Fruit fly (Drosophila melanogaster) whole organism, embryonic: ENCODE measurements around the gene Drgx.

Experiments used
- Aef1 ChIP-seq: fragments of 200-800 bp; sonication (Bioruptor generic); IDR thresholded peaks from 3 replicates; pipeline ENCODE4 v1.3.6; 2022; ENCODE audit warnings: missing biosample characterization, missing genetic modification characterization
- Asciz ChIP-seq: fragments of 200-800 bp; sonication (Bioruptor generic); optimal IDR thresholded peaks from 2 replicates; lab custom pipeline; 2017; ENCODE audit warnings: missing biosample characterization, mild to moderate bottlenecking, missing genetic modification characterization, missing genetic modification reagents
- Atf6 ChIP-seq: fragments of 200-800 bp; sonication (Bioruptor generic); IDR thresholded peaks from 2 replicates; pipeline ENCODE4 v1.3.6; 2022; ENCODE audit warnings: missing biosample characterization, missing genetic modification characterization
- BtbVII ChIP-seq: fragments of 200-800 bp; sonication (Bioruptor generic); optimal IDR thresholded peaks from 3 replicates; lab custom pipeline; 2017; ENCODE audit warnings: missing biosample characterization, mild to moderate bottlenecking, missing genetic modification characterization
- CG10274 ChIP-seq: fragments of 200-800 bp; sonication (Bioruptor generic); optimal IDR thresholded peaks from 3 replicates; lab custom pipeline; 2017; ENCODE audit warnings: missing biosample characterization, mild to moderate bottlenecking, missing genetic modification characterization
- CG10462 ChIP-seq: fragments of 200-800 bp; sonication (Bioruptor generic); optimal IDR thresholded peaks from 2 replicates; lab custom pipeline; 2016; ENCODE audit warnings: missing biosample characterization, missing genetic modification characterization
- CG10654 ChIP-seq: fragments of 200-800 bp; sonication (Bioruptor generic); optimal IDR thresholded peaks from 2 replicates; lab custom pipeline; 2016; ENCODE audit warnings: missing biosample characterization, missing genetic modification characterization
- CG11085 ChIP-seq: fragments of 200-800 bp; sonication (Bioruptor generic); IDR thresholded peaks from 2 replicates; pipeline ENCODE4 v1.3.6; 2022; ENCODE audit warnings: missing biosample characterization, missing genetic modification characterization
- CG11504 ChIP-seq: fragments of 200-800 bp; sonication (Bioruptor generic); optimal IDR thresholded peaks from 3 replicates; lab custom pipeline; 2019; ENCODE audit warnings: missing biosample characterization, mild to moderate bottlenecking, missing genetic modification characterization, moderate library complexity
- CG11695 ChIP-seq: fragments of 200-800 bp; sonication (Bioruptor generic); IDR thresholded peaks from 3 replicates; pipeline ENCODE4 v1.3.6; 2022; ENCODE audit warnings: missing biosample characterization, missing genetic modification characterization
- CG12236 ChIP-seq: fragments of 200-800 bp; sonication (Bioruptor generic); optimal IDR thresholded peaks from 2 replicates; lab custom pipeline; 2016; ENCODE audit warnings: missing biosample characterization, missing genetic modification characterization
- CG1233 ChIP-seq: fragments of 200-800 bp; sonication (Bioruptor generic); optimal IDR thresholded peaks from 4 replicates; lab custom pipeline; 2018; ENCODE audit warnings: missing biosample characterization, mild to moderate bottlenecking, missing genetic modification characterization
- CG14014 ChIP-seq: fragments of 200-800 bp; sonication (Bioruptor generic); IDR thresholded peaks from 2 replicates; pipeline ENCODE4 v1.3.6; 2022; ENCODE audit warnings: missing biosample characterization, missing genetic modification characterization
- CG15269 ChIP-seq: fragments of 200-800 bp; sonication (Bioruptor generic); optimal IDR thresholded peaks from 2 replicates; lab custom pipeline; 2018; ENCODE audit warnings: missing biosample characterization, mild to moderate bottlenecking, missing genetic modification characterization, moderate library complexity
- CG1529 ChIP-seq: fragments of 200-800 bp; sonication (Bioruptor generic); optimal IDR thresholded peaks from 3 replicates; lab custom pipeline; 2018; ENCODE audit warnings: missing biosample characterization, missing genetic modification characterization
- CG2712 ChIP-seq: fragments of 200-800 bp; optimal IDR thresholded peaks from 3 replicates; lab custom pipeline; 2019; ENCODE audit warnings: missing biosample characterization, mild to moderate bottlenecking, missing genetic modification characterization, moderate library complexity
- CG2889 ChIP-seq: fragments of 200-800 bp; sonication (Bioruptor generic); IDR thresholded peaks from 3 replicates; pipeline ENCODE4 v1.3.6; 2022; ENCODE audit warnings: missing biosample characterization, missing genetic modification characterization
- CG30020 ChIP-seq: fragments of 200-800 bp; optimal IDR thresholded peaks from 2 replicates; lab custom pipeline; 2019; ENCODE audit warnings: missing biosample characterization, mild to moderate bottlenecking, missing genetic modification characterization, moderate library complexity
- CG3281 ChIP-seq: fragments of 200-800 bp; sonication (Bioruptor generic); optimal IDR thresholded peaks from 3 replicates; lab custom pipeline; 2017; ENCODE audit warnings: missing biosample characterization, mild to moderate bottlenecking, missing genetic modification characterization
- CG33557 ChIP-seq: fragments of 200-800 bp; sonication (Bioruptor generic); optimal IDR thresholded peaks from 2 replicates; lab custom pipeline; 2019; ENCODE audit warnings: missing biosample characterization, mild to moderate bottlenecking, missing genetic modification characterization, moderate library complexity
- CG3407 ChIP-seq: fragments of 200-800 bp; sonication (Bioruptor generic); optimal IDR thresholded peaks from 2 replicates; lab custom pipeline; 2018; ENCODE audit warnings: missing biosample characterization, mild to moderate bottlenecking, missing genetic modification characterization
- CG4820 ChIP-seq: fragments of 200-800 bp; sonication (Bioruptor generic); optimal IDR thresholded peaks from 3 replicates; lab custom pipeline; 2016; ENCODE audit warnings: missing biosample characterization, missing genetic modification characterization
- CG9727 ChIP-seq: fragments of 200-800 bp; sonication (Bioruptor generic); optimal IDR thresholded peaks from 3 replicates; lab custom pipeline; 2017; ENCODE audit warnings: missing biosample characterization, mild to moderate bottlenecking, missing genetic modification characterization
- CG9797 ChIP-seq: fragments of 200-800 bp; sonication (Bioruptor generic); optimal IDR thresholded peaks from 3 replicates; lab custom pipeline; 2018; ENCODE audit warnings: missing biosample characterization, mild to moderate bottlenecking, missing genetic modification characterization
- CoRest ChIP-seq: fragments of 200-800 bp; sonication (Bioruptor generic); optimal IDR thresholded peaks from 3 replicates; lab custom pipeline; 2018; ENCODE audit warnings: missing biosample characterization, mild to moderate bottlenecking, missing genetic modification characterization, moderate library complexity
- D19A ChIP-seq: fragments of 200-800 bp; optimal IDR thresholded peaks from 3 replicates; lab custom pipeline; 2019; ENCODE audit warnings: missing biosample characterization, mild to moderate bottlenecking, missing genetic modification characterization, moderate library complexity
- Dfd ChIP-seq, 2 experiments: fragments of >200 bp; optimal IDR thresholded peaks; 2 replicates each; lab custom pipeline; 2017; ENCODE audit warnings: missing biosample characterization in 2 of 2, missing genetic modification characterization in 2 of 2
- Fer1 ChIP-seq: fragments of 200-800 bp; sonication (Bioruptor generic); optimal IDR thresholded peaks from 2 replicates; lab custom pipeline; 2017; ENCODE audit warnings: missing biosample characterization, mild to moderate bottlenecking, missing genetic modification characterization
- H15 ChIP-seq: fragments of 200-800 bp; sonication (Bioruptor generic); IDR thresholded peaks from 3 replicates; pipeline ENCODE4 v1.3.6; 2022; ENCODE audit warnings: missing biosample characterization, missing genetic modification characterization
- HLH3B ChIP-seq: fragments of 200-800 bp; sonication (Bioruptor generic); IDR thresholded peaks from 2 replicates; pipeline ENCODE4 v1.3.6; 2022; ENCODE audit warnings: missing biosample characterization, missing genetic modification characterization
- Ravus ChIP-seq: fragments of 200-800 bp; sonication (Bioruptor generic); IDR thresholded peaks from 2 replicates; pipeline ENCODE4 v1.3.6; 2022; ENCODE audit warnings: missing biosample characterization, missing genetic modification characterization
- cad ChIP-seq: fragments of >200 bp; optimal IDR thresholded peaks from 2 replicates; lab custom pipeline; 2017; ENCODE audit warnings: missing biosample characterization, missing genetic modification characterization
- chn ChIP-seq: fragments of 200-800 bp; sonication (Bioruptor generic); optimal IDR thresholded peaks from 2 replicates; lab custom pipeline; 2016; ENCODE audit warnings: missing biosample characterization, missing genetic modification characterization
- crc ChIP-seq: fragments of 200-800 bp; sonication (Bioruptor generic); optimal IDR thresholded peaks from 2 replicates; lab custom pipeline; 2016; ENCODE audit warnings: missing biosample characterization, missing genetic modification characterization
- ftz-f1 ChIP-seq: fragments of 200-800 bp; sonication (Bioruptor generic); optimal IDR thresholded peaks from 2 replicates; lab custom pipeline; 2016; ENCODE audit warnings: missing biosample characterization, missing genetic modification characterization
- gsb-n ChIP-seq: fragments of 200-800 bp; sonication (Bioruptor generic); optimal IDR thresholded peaks from 3 replicates; lab custom pipeline; 2018; ENCODE audit warnings: missing biosample characterization, mild to moderate bottlenecking, missing genetic modification characterization
- insv ChIP-seq, 2 experiments: fragments of 200-800 bp; sonication (Bioruptor generic); optimal IDR thresholded peaks; 3 replicates each; lab custom pipeline; 2016 to 2018; ENCODE audit warnings: missing biosample characterization in 2 of 2, missing genetic modification characterization in 2 of 2
- jigr1 ChIP-seq: fragments of 200-800 bp; sonication (Bioruptor generic); IDR thresholded peaks from 3 replicates; pipeline ENCODE4 v1.3.6; 2022; ENCODE audit warnings: missing biosample characterization, missing genetic modification characterization
- maf-S ChIP-seq: fragments of 200-800 bp; sonication (Bioruptor generic); optimal IDR thresholded peaks from 2 replicates; lab custom pipeline; 2016; ENCODE audit warnings: missing biosample characterization, missing genetic modification characterization
- nerfin-1 ChIP-seq: fragments of 200-800 bp; sonication (Bioruptor generic); optimal IDR thresholded peaks from 3 replicates; lab custom pipeline; 2019; ENCODE audit warnings: missing biosample characterization, mild to moderate bottlenecking, missing genetic modification characterization, moderate library complexity
- pan ChIP-seq, 4 experiments: fragments of >200 bp in 3 of 4; fragments of 200-800 bp in 1 of 4; sonication (Bioruptor generic) in 1 of 4; optimal IDR thresholded peaks in 3 of 4; IDR thresholded peaks in 1 of 4; 2 replicates each; pipeline versions ENCODE4 v1.3.6 to Lab custom; 2017 to 2022; ENCODE audit warnings: missing biosample characterization in 2 of 4, missing genetic modification characterization in 2 of 4, mixed read lengths in 1 of 4
- sens-2 ChIP-seq: fragments of 200-800 bp; sonication (Bioruptor generic); IDR thresholded peaks from 2 replicates; pipeline ENCODE4 v1.3.6; 2022; ENCODE audit warnings: missing biosample characterization, missing genetic modification characterization
- sim ChIP-seq: fragments of 200-800 bp; sonication (Bioruptor generic); IDR thresholded peaks from 2 replicates; pipeline ENCODE4 v1.3.6; 2022; ENCODE audit warnings: missing biosample characterization, missing genetic modification characterization
- sisA ChIP-seq: fragments of 200-800 bp; sonication (Bioruptor generic); IDR thresholded peaks from 2 replicates; pipeline ENCODE4 v1.3.6; 2022; ENCODE audit warnings: missing biosample characterization, missing genetic modification characterization
- slou ChIP-seq: fragments of 200-800 bp; sonication (Bioruptor generic); optimal IDR thresholded peaks from 3 replicates; lab custom pipeline; 2016; ENCODE audit warnings: missing biosample characterization, missing genetic modification characterization
- tll ChIP-seq, 2 experiments: fragments of 200-800 bp in 1 of 2; fragments of >200 bp in 1 of 2; sonication (Bioruptor generic) in 1 of 2; optimal IDR thresholded peaks; 2 replicates each; lab custom pipeline; 2017 to 2019; ENCODE audit warnings: missing biosample characterization in 2 of 2, missing genetic modification characterization in 2 of 2, mild to moderate bottlenecking in 1 of 2, moderate library complexity in 1 of 2
- tx ChIP-seq: fragments of 200-800 bp; sonication (Bioruptor generic); optimal IDR thresholded peaks from 2 replicates; lab custom pipeline; 2016; ENCODE audit warnings: missing biosample characterization, missing genetic modification characterization
- unpg ChIP-seq: fragments of 200-800 bp; sonication (Bioruptor generic); optimal IDR thresholded peaks from 3 replicates; lab custom pipeline; 2018; ENCODE audit warnings: missing biosample characterization, mild to moderate bottlenecking, missing genetic modification characterization, moderate library complexity
- zen2 ChIP-seq: fragments of 200-800 bp; sonication (Bioruptor generic); IDR thresholded peaks from 3 replicates; pipeline ENCODE4 v1.3.6; 2022; ENCODE audit warnings: missing biosample characterization, missing genetic modification characterization; ENCODE audit not compliant: partially characterized antibody

Drgx gene

dm6 chr2L:3632047-3632880 is 30.3 kb upstream of the Drgx start (continued):
- peak; percentile 93 for TF ChIP-seq sens-2 (GFP tag; lab: Robert Waterston, UW)
- peak; percentile 20 for TF ChIP-seq zen2
- peak; percentile 98 for TF ChIP-seq Atf6
- TF ChIP-seq pan (optimal IDR thresholded peaks at IDR 0.05; lab: Kevin White, UChicago): no peak
- TF ChIP-seq pan (GFP tag; optimal IDR thresholded peaks at IDR 0.05 in 1 of 2, IDR thresholded peaks at IDR 0.05 in 1 of 2): peak in 1 of 2 experiments; percentile 98
- peak; percentile 88 for TF ChIP-seq CG3407 (GFP tag; lab: Kevin White, UChicago)
- TF ChIP-seq CG11085 (GFP tag; lab: Robert Waterston, UW): peak; percentile 97
- peak; percentile 99 for TF ChIP-seq BtbVII (GFP tag; lab: Kevin White, UChicago)
- TF ChIP-seq CoRest: peak; percentile 94
- TF ChIP-seq CG2889: peak; percentile 90
- TF ChIP-seq Ravus (GFP tag; lab: Robert Waterston, UW): peak; percentile 88
- peak; percentile 20 to 74 for TF ChIP-seq insv (GFP tag; optimal IDR thresholded peaks at IDR 0.05; lab: Kevin White, UChicago)
- peak; percentile 96 for TF ChIP-seq CG14014 (GFP tag; lab: Robert Waterston, UW)
- TF ChIP-seq sim (GFP tag; lab: Robert Waterston, UW): peak; percentile 91
- TF ChIP-seq CG10274 (GFP tag; lab: Kevin White, UChicago): peak; percentile 99
- TF ChIP-seq CG1233 (GFP tag; lab: Kevin White, UChicago): peak; percentile 98
- TF ChIP-seq tll (GFP tag; optimal IDR thresholded peaks at IDR 0.05; lab: Kevin White, UChicago): peak in 1 of 2 experiments; percentile 32
- TF ChIP-seq CG33557 (GFP tag; lab: Kevin White, UChicago): peak; percentile 88
- TF ChIP-seq unpg (GFP tag; lab: Kevin White, UChicago): peak; percentile 95
- peak; percentile 90 for TF ChIP-seq D19A (tag; lab: Kevin White, UChicago)
- TF ChIP-seq CG10462: peak; percentile 91
- TF ChIP-seq Aef1 (GFP tag; lab: Robert Waterston, UW): peak; percentile 93
- peak; percentile 96 for TF ChIP-seq HLH3B (GFP tag; lab: Robert Waterston, UW)
- peak; percentile 93 for TF ChIP-seq CG15269 (tag; lab: Kevin White, UChicago)
- TF ChIP-seq Fer1 (GFP tag; lab: Kevin White, UChicago): peak; percentile 99
- peak; percentile 96 for TF ChIP-seq CG9727 (GFP tag; lab: Kevin White, UChicago)
- TF ChIP-seq CG11504: peak; percentile 94
- peak; percentile 78 for TF ChIP-seq ftz-f1 (GFP tag; lab: Kevin White, UChicago)
- peak; percentile 98 for TF ChIP-seq nerfin-1 (tag; lab: Kevin White, UChicago)
- peak; percentile 97 for TF ChIP-seq maf-S (GFP tag; lab: Kevin White, UChicago)
- peak; percentile 90 for TF ChIP-seq tx (GFP tag; lab: Kevin White, UChicago)
- TF ChIP-seq CG12236: peak; percentile 90
- no peak for TF ChIP-seq cad (GFP tag; lab: Kevin White, UChicago)
- peak; percentile 67 for TF ChIP-seq CG9797 (GFP tag; lab: Kevin White, UChicago)
- TF ChIP-seq CG4820: peak; percentile 95
- peak; percentile 93 for TF ChIP-seq gsb-n (tag; lab: Kevin White, UChicago)
- TF ChIP-seq CG3281 (GFP tag; lab: Kevin White, UChicago): peak; percentile 98
- peak; percentile 72 for TF ChIP-seq CG30020
- TF ChIP-seq CG11695: peak; percentile 98
- TF ChIP-seq Asciz (GFP tag; lab: Kevin White, UChicago): peak; percentile 99
- TF ChIP-seq H15 (GFP tag; lab: Robert Waterston, UW): peak; percentile 98
- peak; percentile 95 for TF ChIP-seq sisA
- TF ChIP-seq slou (GFP tag; lab: Kevin White, UChicago): peak; percentile 71
- TF ChIP-seq CG1529 (GFP tag; lab: Kevin White, UChicago): peak; percentile 87
- TF ChIP-seq jigr1 (GFP tag; lab: Robert Waterston, UW): peak; percentile 91
- peak; percentile 90 for TF ChIP-seq chn (GFP tag; lab: Kevin White, UChicago)
- TF ChIP-seq Dfd (GFP tag; optimal IDR thresholded peaks at IDR 0.05; lab: Kevin White, UChicago): no peak
- peak; percentile 97 for TF ChIP-seq CG10654 (GFP tag; lab: Kevin White, UChicago)
- TF ChIP-seq crc: peak; percentile 96
- TF ChIP-seq CG2712 (tag; lab: Kevin White, UChicago): peak; percentile 100
